Worm (Caenorhabditis elegans): ENCODE measurements around the gene C08F8.2.

DNA sequence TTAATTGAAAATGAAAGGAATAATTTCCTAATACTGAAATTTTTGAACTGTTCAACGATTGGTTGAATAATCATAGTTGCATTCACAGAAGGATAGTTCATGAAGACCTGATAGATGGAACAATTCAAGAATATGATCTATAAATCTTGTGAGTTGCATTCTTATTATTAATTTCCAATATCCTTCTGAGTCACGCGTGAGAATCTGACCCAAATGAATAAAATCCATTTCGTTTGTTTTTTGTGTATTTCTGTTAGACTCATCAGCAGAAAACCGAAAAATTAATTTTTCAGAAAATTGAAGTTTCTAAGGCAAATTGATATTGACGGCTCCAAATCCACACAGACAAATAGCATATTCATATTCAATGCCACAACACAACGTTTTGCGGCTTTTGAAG is 38.6 kb downstream of the C08F8.2 start, which contains the start of gene fbxb-79:
- TF ChIP-seq elt-2 (tag; optimal IDR thresholded peaks at IDR 0.05) (no peak), tbx-2 (tag; optimal IDR thresholded peaks at IDR 0.05) (no peak), pqm-1 (tag; optimal IDR thresholded peaks at IDR 0.05) (no peak), elt-3 (tag; optimal IDR thresholded peaks at IDR 0.05) (no peak), nhr-77 (tag; optimal IDR thresholded peaks at IDR 0.05) (no peak), R02D3.7 (tag; optimal IDR thresholded peaks at IDR 0.05) (no peak), unc-62 (GFP tag; optimal IDR thresholded peaks at IDR 0.05) (no peak)
